Fruit fly (Drosophila melanogaster) whole organism, embryonic: ENCODE data around the gene CG15740.

Experiments
- C15 ChIP-seq: fragments of 200-800 bp; sonication (Bioruptor generic); IDR thresholded peaks from 3 replicates; pipeline ENCODE4 v1.3.6; 2022; ENCODE audit warnings: missing biosample characterization, missing genetic modification characterization
- CG10267 ChIP-seq: fragments of 200-800 bp; sonication (Bioruptor generic); optimal IDR thresholded peaks from 2 replicates; lab custom pipeline; 2018; ENCODE audit warnings: missing biosample characterization, mild to moderate bottlenecking, missing genetic modification characterization, moderate library complexity
- CG10431 ChIP-seq: fragments of 200-800 bp; sonication (Bioruptor generic); optimal IDR thresholded peaks from 3 replicates; lab custom pipeline; 2018; ENCODE audit warnings: missing biosample characterization, mild to moderate bottlenecking, missing genetic modification characterization
- CG11696 ChIP-seq: fragments of 200-800 bp; sonication (Bioruptor generic); IDR thresholded peaks from 2 replicates; pipeline ENCODE4 v1.3.6; 2022; ENCODE audit warnings: missing biosample characterization, missing genetic modification characterization
- CG12299 ChIP-seq: fragments of 200-800 bp; sonication (Bioruptor generic); optimal IDR thresholded peaks from 2 replicates; lab custom pipeline; 2018; ENCODE audit warnings: missing biosample characterization, mild to moderate bottlenecking, missing genetic modification characterization
- CG17568 ChIP-seq: fragments of 200-800 bp; sonication (Bioruptor generic); optimal IDR thresholded peaks from 2 replicates; lab custom pipeline; 2018; ENCODE audit warnings: missing biosample characterization, mild to moderate bottlenecking, missing genetic modification characterization, moderate library complexity
- CG17912 ChIP-seq: fragments of 200-800 bp; sonication (Bioruptor generic); optimal IDR thresholded peaks from 2 replicates; lab custom pipeline; 2018; ENCODE audit warnings: missing biosample characterization, mild to moderate bottlenecking, missing genetic modification characterization
- CG1792 ChIP-seq: fragments of 200-800 bp; sonication (Bioruptor generic); optimal IDR thresholded peaks from 2 replicates; lab custom pipeline; 2016; ENCODE audit warnings: missing biosample characterization, missing genetic modification characterization
- CG18619 ChIP-seq: fragments of 200-800 bp; sonication (Bioruptor generic); optimal IDR thresholded peaks from 3 replicates; lab custom pipeline; 2017; ENCODE audit warnings: missing biosample characterization, mild to moderate bottlenecking, missing genetic modification characterization
- CG18764 ChIP-seq: fragments of 200-800 bp; sonication (Bioruptor generic); optimal IDR thresholded peaks from 3 replicates; lab custom pipeline; 2016; ENCODE audit warnings: missing biosample characterization, missing genetic modification characterization
- CG2889 ChIP-seq: fragments of 200-800 bp; sonication (Bioruptor generic); IDR thresholded peaks from 3 replicates; pipeline ENCODE4 v1.3.6; 2022; ENCODE audit warnings: missing biosample characterization, missing genetic modification characterization
- CG31224 ChIP-seq: fragments of 200-800 bp; sonication (Bioruptor generic); IDR thresholded peaks from 2 replicates; pipeline ENCODE4 v1.3.6; 2022; ENCODE audit warnings: missing biosample characterization, missing genetic modification characterization
- CG4360 ChIP-seq: fragments of 200-800 bp; sonication (Bioruptor generic); IDR thresholded peaks from 2 replicates; pipeline ENCODE4 v1.3.6; 2022; ENCODE audit warnings: missing biosample characterization, missing genetic modification characterization
- CG5245 ChIP-seq: fragments of 200-800 bp; sonication (Bioruptor generic); optimal IDR thresholded peaks from 3 replicates; lab custom pipeline; 2016; ENCODE audit warnings: missing biosample characterization, missing genetic modification characterization
- CG6791 ChIP-seq: fragments of 200-800 bp; sonication (Bioruptor generic); IDR thresholded peaks from 3 replicates; pipeline ENCODE4 v1.3.6; 2022; ENCODE audit warnings: missing biosample characterization, missing genetic modification characterization; ENCODE audit not compliant: partially characterized antibody
- CG9437 ChIP-seq: fragments of 200-800 bp; sonication (Bioruptor generic); optimal IDR thresholded peaks from 2 replicates; lab custom pipeline; 2018; ENCODE audit warnings: missing biosample characterization, mild to moderate bottlenecking, missing genetic modification characterization
- CG9797 ChIP-seq: fragments of 200-800 bp; sonication (Bioruptor generic); optimal IDR thresholded peaks from 3 replicates; lab custom pipeline; 2018; ENCODE audit warnings: missing biosample characterization, mild to moderate bottlenecking, missing genetic modification characterization
- E2f1 ChIP-seq: fragments of 200-800 bp; sonication (Bioruptor generic); IDR thresholded peaks from 2 replicates; pipeline ENCODE4 v1.3.6; 2022; ENCODE audit warnings: missing biosample characterization, missing genetic modification characterization
- Eip74EF ChIP-seq, 2 experiments: fragments of 200-800 bp in 1 of 2; fragments of >200 bp in 1 of 2; sonication (Bioruptor generic) in 1 of 2; optimal IDR thresholded peaks; 2 replicates each; lab custom pipeline; 2017 to 2019; ENCODE audit warnings: missing biosample characterization in 2 of 2, missing genetic modification characterization in 2 of 2, mild to moderate bottlenecking in 1 of 2, moderate library complexity in 1 of 2
- Fer2 ChIP-seq: fragments of 200-800 bp; sonication (Bioruptor generic); optimal IDR thresholded peaks from 2 replicates; lab custom pipeline; 2018; ENCODE audit warnings: missing biosample characterization, mild to moderate bottlenecking, missing genetic modification characterization, moderate library complexity
- Hand ChIP-seq: fragments of 200-800 bp; sonication (Bioruptor generic); optimal IDR thresholded peaks from 2 replicates; lab custom pipeline; 2017; ENCODE audit warnings: mild to moderate bottlenecking, missing biosample characterization, missing genetic modification reagents, missing genetic modification characterization
- Hr78 ChIP-seq, 2 experiments: fragments of 200-800 bp in 1 of 2; fragments of >200 bp in 1 of 2; sonication (Bioruptor generic) in 1 of 2; optimal IDR thresholded peaks; 2 replicates each; lab custom pipeline; 2017 to 2019; ENCODE audit warnings: missing biosample characterization in 2 of 2, missing genetic modification characterization in 2 of 2, mild to moderate bottlenecking in 1 of 2, moderate library complexity in 1 of 2
- Jarid2 ChIP-seq: fragments of 200-800 bp; sonication (Bioruptor generic); optimal IDR thresholded peaks from 3 replicates; lab custom pipeline; 2017; ENCODE audit warnings: mild to moderate bottlenecking, missing biosample characterization, missing genetic modification reagents, missing genetic modification characterization
- Med ChIP-seq: fragments of 200-800 bp; sonication (Bioruptor generic); peaks from one replicate; lab custom pipeline; 2016; ENCODE audit warnings: missing biosample characterization, missing genetic modification characterization, mild to moderate bottlenecking, inconsistent platforms, moderate library complexity
- Meics ChIP-seq: fragments of 200-800 bp; sonication (Bioruptor generic); optimal IDR thresholded peaks from 2 replicates; lab custom pipeline; 2017; ENCODE audit warnings: missing biosample characterization, mild to moderate bottlenecking, missing genetic modification characterization
- Mrtf ChIP-seq: fragments of 200-800 bp; sonication (Bioruptor generic); IDR thresholded peaks from 3 replicates; pipeline ENCODE4 v1.3.6; 2022; ENCODE audit warnings: missing biosample characterization, missing genetic modification characterization
- Trl ChIP-seq, 3 experiments: fragments of >200 bp in 2 of 3; fragments of 200-800 bp in 1 of 3; sonication (Bioruptor generic) in 1 of 3; optimal IDR thresholded peaks; 2 replicates in 1 of 3; 3 replicates in 2 of 3; lab custom pipeline; 2016 to 2017; ENCODE audit warnings: missing biosample characterization in 1 of 3, missing genetic modification characterization in 1 of 3
- YL-1 ChIP-seq: fragments of 200-800 bp; sonication (Bioruptor generic); optimal IDR thresholded peaks from 3 replicates; lab custom pipeline; 2017; ENCODE audit warnings: missing biosample characterization, mild to moderate bottlenecking, missing genetic modification characterization
- ab ChIP-seq: fragments of 200-800 bp; sonication (Bioruptor generic); optimal IDR thresholded peaks from 2 replicates; lab custom pipeline; 2016; ENCODE audit warnings: missing biosample characterization, missing genetic modification characterization
- amos ChIP-seq: fragments of 200-800 bp; sonication (Bioruptor generic); IDR thresholded peaks from 2 replicates; pipeline ENCODE4 v1.3.6; 2022; ENCODE audit warnings: missing biosample characterization, missing genetic modification characterization; ENCODE audit not compliant: partially characterized antibody
- bab2 ChIP-seq: fragments of 200-800 bp; sonication (Bioruptor generic); optimal IDR thresholded peaks from 2 replicates; lab custom pipeline; 2016; ENCODE audit warnings: missing biosample characterization, missing genetic modification characterization
- dan ChIP-seq: fragments of 200-800 bp; sonication (Bioruptor generic); IDR thresholded peaks from 2 replicates; pipeline ENCODE4 v1.3.6; 2022; ENCODE audit warnings: missing biosample characterization, missing genetic modification characterization
- eve ChIP-seq, 2 experiments: fragments of >200 bp; optimal IDR thresholded peaks; 2 replicates each; lab custom pipeline; 2017; ENCODE audit warnings: missing biosample characterization in 2 of 2, missing genetic modification characterization in 2 of 2
- fd64A ChIP-seq: fragments of 200-800 bp; sonication (Bioruptor generic); optimal IDR thresholded peaks from 3 replicates; lab custom pipeline; 2018; ENCODE audit warnings: missing biosample characterization, mild to moderate bottlenecking, missing genetic modification characterization
- fru ChIP-seq: fragments of >200 bp; optimal IDR thresholded peaks from 2 replicates; lab custom pipeline; 2017
- gcm ChIP-seq: fragments of 200-800 bp; sonication (Bioruptor generic); optimal IDR thresholded peaks from 2 replicates; lab custom pipeline; 2019; ENCODE audit warnings: missing biosample characterization, mild to moderate bottlenecking, missing genetic modification characterization, moderate library complexity
- grau ChIP-seq: fragments of 200-800 bp; optimal IDR thresholded peaks from 3 replicates; lab custom pipeline; 2019; ENCODE audit warnings: missing biosample characterization, mild to moderate bottlenecking, missing genetic modification characterization, moderate library complexity
- ind ChIP-seq: fragments of 200-800 bp; sonication (Bioruptor generic); optimal IDR thresholded peaks from 3 replicates; lab custom pipeline; 2016; ENCODE audit warnings: missing biosample characterization, missing genetic modification characterization
- jigr1 ChIP-seq: fragments of 200-800 bp; sonication (Bioruptor generic); IDR thresholded peaks from 3 replicates; pipeline ENCODE4 v1.3.6; 2022; ENCODE audit warnings: missing biosample characterization, missing genetic modification characterization
- prd ChIP-seq, 3 experiments: fragments of >200 bp in 2 of 3; fragments of 200-800 bp in 1 of 3; sonication (Bioruptor generic) in 1 of 3; optimal IDR thresholded peaks in 2 of 3; IDR thresholded peaks in 1 of 3; 2 replicates in 2 of 3; 3 replicates in 1 of 3; pipeline versions ENCODE4 v1.3.6 to Lab custom; 2017 to 2022; ENCODE audit warnings: missing biosample characterization in 1 of 3, missing genetic modification characterization in 1 of 3
- ranshi ChIP-seq: fragments of 200-800 bp; sonication (Bioruptor generic); IDR thresholded peaks from 2 replicates; pipeline ENCODE4 v1.3.6; 2022; ENCODE audit warnings: missing biosample characterization, missing genetic modification characterization
- ssp ChIP-seq: fragments of 200-800 bp; sonication (Bioruptor generic); IDR thresholded peaks from 2 replicates; pipeline ENCODE4 v1.3.6; 2022; ENCODE audit warnings: missing biosample characterization, missing genetic modification characterization
- trem ChIP-seq: fragments of 200-800 bp; optimal IDR thresholded peaks from 3 replicates; lab custom pipeline; 2019; ENCODE audit warnings: missing biosample characterization, mild to moderate bottlenecking, missing genetic modification characterization, moderate library complexity
- ttk ChIP-seq: fragments of 200-800 bp; sonication (Bioruptor generic); IDR thresholded peaks from 2 replicates; pipeline ENCODE4 v2.1.2; 2022; ENCODE audit warnings: missing biosample characterization, missing genetic modification characterization
- unpg ChIP-seq: fragments of 200-800 bp; sonication (Bioruptor generic); optimal IDR thresholded peaks from 3 replicates; lab custom pipeline; 2018; ENCODE audit warnings: missing biosample characterization, mild to moderate bottlenecking, missing genetic modification characterization, moderate library complexity
- yki ChIP-seq: fragments of >200 bp; optimal IDR thresholded peaks from 3 replicates; lab custom pipeline; 2018
- zf30C ChIP-seq: fragments of 200-800 bp; sonication (Bioruptor generic); optimal IDR thresholded peaks from 3 replicates; lab custom pipeline; 2018; ENCODE audit warnings: missing biosample characterization, mild to moderate bottlenecking, missing genetic modification characterization

Gene CG15740

dm6 chrX:11857522-11858438 is 11.9 kb upstream of the CG15740 start (continued):
- TF ChIP-seq Jarid2: peak; percentile 24
- TF ChIP-seq CG4360 (GFP tag; lab: Robert Waterston, UW): peak; percentile 45
- no peak for TF ChIP-seq CG1792
- TF ChIP-seq grau (tag; lab: Kevin White, UChicago): peak; percentile 73
- TF ChIP-seq CG10431: no peak
- peak; percentile 44; the same call in 1 of the 3 replicates for TF ChIP-seq C15
- TF ChIP-seq Trl (optimal IDR thresholded peaks at IDR 0.05; lab: Kevin White, UChicago): no peak
- TF ChIP-seq Trl (GFP tag; optimal IDR thresholded peaks at IDR 0.05; lab: Kevin White, UChicago): peak; percentile 67
- TF ChIP-seq Mrtf (GFP tag; lab: Robert Waterston, UW): peak; percentile 79
- TF ChIP-seq ab (GFP tag; lab: Kevin White, UChicago): no peak
- no peak for TF ChIP-seq CG17568 (GFP tag; lab: Kevin White, UChicago)
- peak; percentile 70 for TF ChIP-seq CG17912 (GFP tag; lab: Kevin White, UChicago)
- peak in 1 of 2 experiments; percentile 72 for TF ChIP-seq Hr78 (GFP tag; optimal IDR thresholded peaks at IDR 0.05; lab: Kevin White, UChicago)
- TF ChIP-seq zf30C (GFP tag; lab: Kevin White, UChicago): peak; percentile 58
- TF ChIP-seq Eip74EF (GFP tag; optimal IDR thresholded peaks at IDR 0.05; lab: Kevin White, UChicago): peak in 1 of 2 experiments; percentile 91
- peak; percentile 61 for TF ChIP-seq ind (GFP tag; lab: Kevin White, UChicago)
- TF ChIP-seq prd (optimal IDR thresholded peaks at IDR 0.05; lab: Kevin White, UChicago): no peak
- TF ChIP-seq prd (GFP tag; IDR thresholded peaks at IDR 0.05; lab: Robert Waterston, UW): peak; percentile 90
- TF ChIP-seq CG9797 (GFP tag; lab: Kevin White, UChicago): no peak
- no peak for TF ChIP-seq CG6791 (GFP tag; lab: Robert Waterston, UW)
- TF ChIP-seq dan (GFP tag; lab: Robert Waterston, UW): no peak
- TF ChIP-seq CG18764: peak; percentile 15
- peak; percentile 97 for TF ChIP-seq Med (GFP tag; lab: Kevin White, UChicago)
- TF ChIP-seq E2f1: peak; percentile 70
- peak; percentile 51 for TF ChIP-seq CG10267
- TF ChIP-seq fd64A (GFP tag; lab: Kevin White, UChicago): peak; percentile 69
- TF ChIP-seq CG9437 (GFP tag; lab: Kevin White, UChicago): peak; percentile 38
- TF ChIP-seq fru (lab: Kevin White, UChicago): no peak
- peak; percentile 84 for TF ChIP-seq ttk (GFP tag; lab: Robert Waterston, UW)
- peak; percentile 51 for TF ChIP-seq Meics (GFP tag; lab: Kevin White, UChicago)
- peak; percentile 82 for TF ChIP-seq unpg (GFP tag; lab: Kevin White, UChicago)
- no peak for TF ChIP-seq CG12299
- no peak for TF ChIP-seq yki (lab: Kevin White, UChicago)
- TF ChIP-seq trem (tag; lab: Kevin White, UChicago): peak; percentile 33
- peak; percentile 65 for TF ChIP-seq CG5245 (GFP tag; lab: Kevin White, UChicago)
- no peak for TF ChIP-seq eve (GFP tag; optimal IDR thresholded peaks at IDR 0.05; lab: Kevin White, UChicago)
- no peak for TF ChIP-seq Fer2 (tag; lab: Kevin White, UChicago)
- TF ChIP-seq ssp (GFP tag; lab: Robert Waterston, UW): peak; percentile 62
- peak; percentile 67 for TF ChIP-seq gcm
- peak; percentile 52 for TF ChIP-seq CG31224 (GFP tag; lab: Robert Waterston, UW)
- TF ChIP-seq CG2889 (GFP tag; lab: Robert Waterston, UW): 0 out of 3 replicates have a peak, but pooled peaks have one; percentile 35
- peak; percentile 75 for TF ChIP-seq ranshi (GFP tag; lab: Robert Waterston, UW)
- peak; percentile 79 for TF ChIP-seq bab2
- TF ChIP-seq CG11696 (GFP tag; lab: Robert Waterston, UW): peak; percentile 55; the same call in 1 of the 2 replicates
- TF ChIP-seq YL-1: no peak
- peak; percentile 36 for TF ChIP-seq CG18619 (GFP tag; lab: Kevin White, UChicago)
- no peak for TF ChIP-seq Hand
- TF ChIP-seq amos (GFP tag; lab: Robert Waterston, UW): no peak
- peak; percentile 75; the same call in 2 of the 3 replicates for TF ChIP-seq jigr1 (GFP tag; lab: Robert Waterston, UW)
